4 worm cellular contexts compared by ENCODE assay signal in the genomic region with DNA sequence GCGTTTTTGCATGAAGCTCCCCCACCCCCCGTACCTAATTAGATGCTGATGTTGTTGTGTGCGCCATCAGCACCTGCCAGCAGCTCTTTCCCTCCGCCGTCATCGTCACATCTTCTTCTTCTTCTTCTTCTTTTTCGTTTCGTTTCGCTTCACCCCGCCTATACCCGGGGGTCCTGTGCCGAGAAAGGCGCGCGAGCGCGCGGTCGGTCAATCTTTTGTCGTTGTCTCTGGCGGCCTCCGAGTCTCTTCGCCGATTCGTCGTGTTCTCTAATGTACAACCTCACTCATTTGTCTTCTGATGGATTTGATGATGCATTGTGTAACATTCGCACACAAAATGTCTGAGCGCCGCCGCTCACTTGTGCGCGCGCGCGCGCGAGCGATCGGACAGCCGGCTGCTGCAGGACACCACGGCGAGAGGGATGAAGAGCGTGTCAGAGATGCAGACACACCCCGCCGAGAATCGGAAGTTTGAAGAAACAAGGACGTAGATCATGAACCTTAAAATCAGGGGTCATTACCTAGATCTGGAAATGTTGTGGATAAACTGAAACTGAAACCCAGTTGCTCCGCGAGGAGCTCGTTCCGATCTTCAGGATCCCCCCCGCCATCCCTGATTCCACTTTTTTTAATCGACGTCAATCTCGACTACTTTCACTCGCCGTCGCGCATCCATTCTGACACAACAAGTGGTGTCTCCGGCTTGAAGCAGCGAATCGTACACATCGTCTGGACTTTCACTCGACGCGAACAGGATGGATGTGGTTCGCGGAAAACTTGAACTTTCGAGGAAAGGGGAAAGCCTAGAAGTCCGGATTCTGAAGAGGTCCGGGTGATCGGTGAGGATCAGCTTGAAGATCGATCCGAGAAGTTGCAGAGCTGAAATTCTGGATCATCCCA.
TF ChIP-seq lines count a peak whose summit lies in the region.

No protein-coding gene starts in this region.

TF ChIP-seq in whole organism, L2 larva, 48 proteins besides CTCF, POLR2A, EP300 and RAD21 (continues in another document):
- TF ChIP-seq nhr-77 (tag; optimal IDR thresholded peaks at IDR 0.05; lab: Kevin White, UChicago) (peak; percentile 21), nhr-11 (tag; optimal IDR thresholded peaks at IDR 0.05; lab: Kevin White, UChicago) (no peak), ZK546.5 (tag; optimal IDR thresholded peaks at IDR 0.05; lab: Kevin White, UChicago) (no peak), alr-1 (tag; optimal IDR thresholded peaks at IDR 0.05; lab: Kevin White, UChicago) (no peak), F13H6.1 (tag; optimal IDR thresholded peaks at IDR 0.05; lab: Kevin White, UChicago) (peak; percentile 99), sma-3 (GFP tag; optimal IDR thresholded peaks at IDR 0.05; lab: Kevin White, UChicago) (peak; percentile 91), dmd-4 (tag; optimal IDR thresholded peaks at IDR 0.05; lab: Kevin White, UChicago) (no peak), elt-3 (tag; optimal IDR thresholded peaks at IDR 0.05; lab: Kevin White, UChicago) (no peak), ceh-82 (tag; optimal IDR thresholded peaks at IDR 0.05; lab: Kevin White, UChicago) (peak; percentile 64), nhr-21 (tag; optimal IDR thresholded peaks at IDR 0.05; lab: Kevin White, UChicago) (peak; percentile 96), ceh-16 (tag; optimal IDR thresholded peaks at IDR 0.05; lab: Kevin White, UChicago) (peak; percentile 94), lsy-2 (tag; optimal IDR thresholded peaks at IDR 0.05; lab: Kevin White, UChicago) (peak in 1 of 2 experiments; percentile 88), ztf-4 (tag; optimal IDR thresholded peaks at IDR 0.05; lab: Kevin White, UChicago) (peak; percentile 77), blmp-1 (tag; optimal IDR thresholded peaks at IDR 0.05; lab: Kevin White, UChicago; ENCODE audit: insufficient read depth) (peak; percentile 86), C34F6.9 (tag; optimal IDR thresholded peaks at IDR 0.05; lab: Kevin White, UChicago) (peak; percentile 68), nhr-23 (tag; optimal IDR thresholded peaks at IDR 0.05; lab: Kevin White, UChicago) (no peak), mdl-1 (tag; optimal IDR thresholded peaks at IDR 0.05; lab: Kevin White, UChicago) (peak; percentile 85 to 93), zag-1 (tag; optimal IDR thresholded peaks at IDR 0.05; lab: Kevin White, UChicago) (peak; percentile 85), ztf-11 (tag; optimal IDR thresholded peaks at IDR 0.05; lab: Kevin White, UChicago) (peak; percentile 39), lin-39 (tag; optimal IDR thresholded peaks at IDR 0.05; lab: Kevin White, UChicago) (no peak)

TF ChIP-seq in whole organism, L4 larva, 104 proteins besides CTCF, POLR2A, EP300 and RAD21 (continues in another document):
- TF ChIP-seq mdl-1 (tag; optimal IDR thresholded peaks at IDR 0.05; lab: Kevin White, UChicago) (peak; percentile 91 to 92), spr-3 (GFP tag; optimal IDR thresholded peaks at IDR 0.05; lab: Kevin White, UChicago) (peak; percentile 31), hlh-11 (tag; optimal IDR thresholded peaks at IDR 0.05; lab: Kevin White, UChicago) (peak; percentile 99), zip-11 (GFP tag; IDR thresholded peaks at IDR 0.05; lab: Robert Waterston, UW) (no peak), lir-3 (tag; optimal IDR thresholded peaks at IDR 0.05; lab: Kevin White, UChicago) (no peak), ceh-28 (tag; optimal IDR thresholded peaks at IDR 0.05; lab: Kevin White, UChicago) (peak; percentile 6), unc-39 (tag; optimal IDR thresholded peaks at IDR 0.05; lab: Kevin White, UChicago) (no peak), spr-1 (tag; optimal IDR thresholded peaks at IDR 0.05; lab: Kevin White, UChicago) (peak; percentile 28), tra-1 (GFP tag; IDR thresholded peaks at IDR 0.05; lab: Robert Waterston, UW) (peak; percentile 88), pha-4 (GFP tag; IDR thresholded peaks at IDR 0.05; lab: Robert Waterston, UW) (peak; percentile 93), pha-4 (tag; optimal IDR thresholded peaks at IDR 0.05; lab: Kevin White, UChicago) (no peak), nhr-10 (tag; optimal IDR thresholded peaks at IDR 0.05; lab: Kevin White, UChicago) (peak; percentile 69), hmg-1.1 (GFP tag; IDR thresholded peaks at IDR 0.05; lab: Robert Waterston, UW) (peak; percentile 88), nhr-102 (tag; optimal IDR thresholded peaks at IDR 0.05; lab: Kevin White, UChicago) (peak; percentile 48), ceh-20 (GFP tag; IDR thresholded peaks at IDR 0.05; lab: Robert Waterston, UW) (peak; percentile 98), ceh-32 (tag; optimal IDR thresholded peaks at IDR 0.05; lab: Kevin White, UChicago; ENCODE audit: poor library complexity) (peak; percentile 52), lin-39 (tag; optimal IDR thresholded peaks at IDR 0.05; lab: Kevin White, UChicago) (no peak), nhr-42 (GFP tag; IDR thresholded peaks at IDR 0.05; lab: Robert Waterston, UW) (0 out of 2 replicates have a peak, but pooled peaks have one; percentile 49), unc-62 (GFP tag; optimal IDR thresholded peaks at IDR 0.05 in 1 of 2; lab: Kevin White, UChicago) (peak in 1 of 2 experiments; percentile 100), unc-62 (tag; optimal IDR thresholded peaks at IDR 0.05; lab: Kevin White, UChicago) (no peak)

TF ChIP-seq in whole organism, late embryonic, 69 proteins besides CTCF, POLR2A, EP300 and RAD21 (continues in another document):
- TF ChIP-seq pha-2 (tag; optimal IDR thresholded peaks at IDR 0.05; lab: Kevin White, UChicago) (peak; percentile 66), sox-4 (tag; optimal IDR thresholded peaks at IDR 0.05; lab: Kevin White, UChicago) (no peak), lim-6 (tag; optimal IDR thresholded peaks at IDR 0.05; lab: Kevin White, UChicago) (no peak), ceh-34 (tag; optimal IDR thresholded peaks at IDR 0.05; lab: Kevin White, UChicago) (peak; percentile 82), ets-4 (tag; optimal IDR thresholded peaks at IDR 0.05; lab: Kevin White, UChicago) (peak; percentile 66), ceh-6 (GFP tag; optimal IDR thresholded peaks at IDR 0.05; lab: Kevin White, UChicago) (no peak), T23F11.4 (GFP tag; optimal IDR thresholded peaks at IDR 0.05; lab: Kevin White, UChicago) (peak; percentile 25), tbx-7 (tag; optimal IDR thresholded peaks at IDR 0.05; lab: Kevin White, UChicago) (peak; percentile 17), madf-2 (tag; optimal IDR thresholded peaks at IDR 0.05; lab: Kevin White, UChicago) (peak; percentile 14), ceh-14 (tag; optimal IDR thresholded peaks at IDR 0.05; lab: Kevin White, UChicago) (peak; percentile 83), npax-4 (tag; optimal IDR thresholded peaks at IDR 0.05; lab: Kevin White, UChicago) (no peak), rnt-1 (tag; optimal IDR thresholded peaks at IDR 0.05; lab: Kevin White, UChicago) (peak; percentile 98), eyg-1 (tag; optimal IDR thresholded peaks at IDR 0.05; lab: Kevin White, UChicago) (peak; percentile 41), ceh-45 (GFP tag; IDR thresholded peaks at IDR 0.05; lab: Robert Waterston, UW) (no peak), K02D7.2 (tag; optimal IDR thresholded peaks at IDR 0.05; lab: Kevin White, UChicago) (no peak), K09A11.1 (tag; optimal IDR thresholded peaks at IDR 0.05; lab: Kevin White, UChicago; ENCODE audit: insufficient read depth) (peak; percentile 66), unc-86 (tag; optimal IDR thresholded peaks at IDR 0.05; lab: Kevin White, UChicago) (peak; percentile 62), ceh-19 (GFP tag; optimal IDR thresholded peaks at IDR 0.05; lab: Kevin White, UChicago) (peak; percentile 78), tbx-2 (tag; optimal IDR thresholded peaks at IDR 0.05; lab: Kevin White, UChicago) (peak; percentile 93), nhr-11 (tag; optimal IDR thresholded peaks at IDR 0.05; lab: Kevin White, UChicago) (no peak), lin-11 (tag; optimal IDR thresholded peaks at IDR 0.05; lab: Kevin White, UChicago) (no peak), unc-55 (GFP tag; optimal IDR thresholded peaks at IDR 0.05; lab: Kevin White, UChicago) (peak; percentile 99), fax-1 (tag; optimal IDR thresholded peaks at IDR 0.05; lab: Kevin White, UChicago) (peak; percentile 7)

TF ChIP-seq in whole organism, mixed stage, embryonic, 35 proteins besides CTCF, POLR2A, EP300 and RAD21 (continues in another document):
- TF ChIP-seq bed-3 (GFP tag; optimal IDR thresholded peaks at IDR 0.05; lab: Kevin White, UChicago) (peak; percentile 42), nhr-76 (tag; optimal IDR thresholded peaks at IDR 0.05; lab: Kevin White, UChicago) (no peak), zip-8 (tag; optimal IDR thresholded peaks at IDR 0.05; lab: Kevin White, UChicago) (no peak), ceh-39 (tag; optimal IDR thresholded peaks at IDR 0.05; lab: Kevin White, UChicago) (no peak), lin-32 (GFP tag; optimal IDR thresholded peaks at IDR 0.05; lab: Kevin White, UChicago) (no peak), nhr-2 (tag; optimal IDR thresholded peaks at IDR 0.05; lab: Kevin White, UChicago) (peak; percentile 47), nhr-237 (tag; optimal IDR thresholded peaks at IDR 0.05; lab: Kevin White, UChicago) (peak; percentile 78), unc-120 (tag; optimal IDR thresholded peaks at IDR 0.05; lab: Kevin White, UChicago; ENCODE audit: poor library complexity, severe bottlenecking) (peak; percentile 94), drap-1 (GFP tag; optimal IDR thresholded peaks at IDR 0.05; lab: Kevin White, UChicago) (peak; percentile 64), ham-2 (GFP tag; optimal IDR thresholded peaks at IDR 0.05; lab: Kevin White, UChicago) (peak; percentile 98), flh-1 (GFP tag; optimal IDR thresholded peaks at IDR 0.05; lab: Kevin White, UChicago) (no peak), sem-2 (GFP tag; optimal IDR thresholded peaks at IDR 0.05; lab: Kevin White, UChicago) (no peak), tbx-8 (GFP tag; optimal IDR thresholded peaks at IDR 0.05; lab: Kevin White, UChicago) (peak; percentile 74), nhr-12 (tag; optimal IDR thresholded peaks at IDR 0.05; lab: Kevin White, UChicago) (peak; percentile 3), lsy-2 (tag; optimal IDR thresholded peaks at IDR 0.05; lab: Kevin White, UChicago) (peak; percentile 52), nhr-28 (tag; optimal IDR thresholded peaks at IDR 0.05; lab: Kevin White, UChicago) (no peak), blmp-1 (tag; optimal IDR thresholded peaks at IDR 0.05; lab: Kevin White, UChicago) (peak; percentile 60), mep-1 (tag; optimal IDR thresholded peaks at IDR 0.05; lab: Kevin White, UChicago) (peak; percentile 79), M03D4.4 (tag; optimal IDR thresholded peaks at IDR 0.05; lab: Kevin White, UChicago) (peak; percentile 72), unc-39 (tag; optimal IDR thresholded peaks at IDR 0.05; lab: Kevin White, UChicago) (no peak), elt-3 (tag; optimal IDR thresholded peaks at IDR 0.05; lab: Kevin White, UChicago) (peak; percentile 30), snpc-4 (tag; optimal IDR thresholded peaks at IDR 0.05; lab: Kevin White, UChicago) (no peak), ceh-43 (GFP tag; optimal IDR thresholded peaks at IDR 0.05; lab: Kevin White, UChicago) (peak; percentile 29), hlh-1 (tag; optimal IDR thresholded peaks at IDR 0.05; lab: Kevin White, UChicago) (peak; percentile 94), mab-5 (tag; optimal IDR thresholded peaks at IDR 0.05; lab: Kevin White, UChicago) (peak; percentile 42), mls-2 (tag; optimal IDR thresholded peaks at IDR 0.05; lab: Kevin White, UChicago) (peak; percentile 83)
